Fruit fly (Drosophila melanogaster) whole organism, wandering third instar larva: ENCODE data around the gene CG7950.

ENCODE experiments used
- Abd-B ChIP-seq: fragments of >200 bp; optimal IDR thresholded peaks from 2 replicates; lab custom pipeline; 2017; ENCODE audit warnings: missing biosample characterization, missing genetic modification characterization
- CrebA ChIP-seq: fragments of 200-800 bp; sonication (Bioruptor generic); optimal IDR thresholded peaks from 2 replicates; lab custom pipeline; 2016; ENCODE audit warnings: missing biosample characterization, mild to moderate bottlenecking, missing genetic modification characterization, borderline replicate concordance
- Dfd ChIP-seq: fragments of >200 bp; optimal IDR thresholded peaks from 2 replicates; lab custom pipeline; 2017; ENCODE audit warnings: missing biosample characterization, missing genetic modification characterization
- GATAd ChIP-seq: sonication (Bioruptor generic); optimal IDR thresholded peaks from 2 replicates; lab custom pipeline; 2016; ENCODE audit warnings: missing biosample characterization, missing genetic modification characterization
- Hr83 ChIP-seq: fragments of 200-300 bp; sonication (Bioruptor generic); optimal IDR thresholded peaks from 2 replicates; lab custom pipeline; 2016; ENCODE audit warnings: missing biosample characterization, mild to moderate bottlenecking, missing genetic modification characterization, moderate library complexity; ENCODE audit not compliant: poor library complexity, severe bottlenecking
- Jra ChIP-seq: sonication (Bioruptor generic); optimal IDR thresholded peaks from 2 replicates; lab custom pipeline; 2016; ENCODE audit warnings: missing biosample characterization, missing genetic modification characterization
- N ChIP-seq: fragments of >200 bp; optimal IDR thresholded peaks from 2 replicates; lab custom pipeline; 2018; ENCODE audit warnings: missing biosample characterization, missing external identifiers, missing genetic modification characterization
- OdsH ChIP-seq: fragments of 200-800 bp; sonication (Bioruptor generic); optimal IDR thresholded peaks from 2 replicates; lab custom pipeline; 2016; ENCODE audit warnings: missing biosample characterization, mild to moderate bottlenecking, missing genetic modification characterization
- dl ChIP-seq, 2 experiments: fragments of 175-275, 200-275 bp in 1 of 2; fragments of 200-275 bp in 1 of 2; sonication (Bioruptor generic); optimal IDR thresholded peaks; lab custom pipeline; 2018; ENCODE audit warnings: mild to moderate bottlenecking in 2 of 2, missing biosample characterization in 2 of 2, missing genetic modification characterization in 2 of 2, moderate library complexity in 2 of 2; ENCODE audit not compliant: partially characterized antibody in 2 of 2, insufficient read depth in 1 of 2
- foxo ChIP-seq, 2 experiments: fragments of 200-800 bp; sonication (Bioruptor generic); optimal IDR thresholded peaks; 2 replicates in 1 of 2; 3 replicates in 1 of 2; lab custom pipeline; 2016 to 2017; ENCODE audit warnings: missing biosample characterization in 2 of 2, missing genetic modification characterization in 2 of 2
- pan ChIP-seq: fragments of >200 bp; optimal IDR thresholded peaks from 2 replicates; lab custom pipeline; 2017
- psq ChIP-seq: fragments of 200-800 bp; sonication (Bioruptor generic); optimal IDR thresholded peaks from 3 replicates; lab custom pipeline; 2017; ENCODE audit warnings: missing biosample characterization, mild to moderate bottlenecking, missing genetic modification characterization, moderate library complexity
- tai ChIP-seq: sonication (Bioruptor generic); optimal IDR thresholded peaks from 2 replicates; lab custom pipeline; 2016; ENCODE audit warnings: missing biosample characterization, missing genetic modification characterization

dm6 chr3R:30095381-30095780 is 38.7 kb downstream of the CG7950 start:
- TF ChIP-seq Dfd (GFP tag; lab: Kevin White, UChicago) (no peak), tai (GFP tag; lab: Kevin White, UChicago) (no peak), psq (GFP tag; lab: Kevin White, UChicago) (peak; percentile 76), OdsH (GFP tag; lab: Kevin White, UChicago) (no peak), Hr83 (GFP tag; lab: Kevin White, UChicago) (no peak), N (GFP tag; lab: Kevin White, UChicago) (no peak), pan (lab: Kevin White, UChicago) (no peak), Jra (GFP tag; lab: Kevin White, UChicago) (no peak), GATAd (GFP tag; lab: Kevin White, UChicago) (no peak), CrebA (GFP tag; lab: Kevin White, UChicago) (no peak), foxo (GFP tag; optimal IDR thresholded peaks at IDR 0.05; lab: Kevin White, UChicago) (no peak), dl (GFP tag; optimal IDR thresholded peaks at IDR 0.05; lab: Kevin White, UChicago; ENCODE audit: insufficient read depth in 1 of 2, partially characterized antibody in 2 of 2) (no peak), Abd-B (GFP tag; lab: Kevin White, UChicago) (no peak)
